Worm (Caenorhabditis elegans): ENCODE results near the gene C37C3.9.
A peak's percentile ranks its signal among the peaks of the same experiment; 100 is the strongest.

The C37C3.9 gene

DNA sequence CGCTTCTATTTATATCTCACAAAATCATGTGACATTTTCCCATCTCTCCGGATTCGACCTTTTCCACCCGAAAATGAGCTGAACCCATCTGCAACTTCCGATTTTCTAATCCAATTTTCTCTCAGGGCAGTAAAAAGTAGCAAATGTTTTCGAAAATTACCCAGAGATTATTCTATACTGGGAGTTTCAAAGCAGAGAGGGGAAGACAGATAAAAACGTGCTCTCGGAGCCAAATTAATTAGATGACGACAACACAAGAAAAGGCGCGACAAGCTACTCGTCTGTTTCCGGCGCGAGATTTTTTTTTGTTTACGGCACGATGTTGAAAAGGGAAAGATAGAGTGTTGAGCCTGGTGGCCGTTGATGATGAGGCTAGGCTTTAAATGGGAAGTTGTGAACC is 29.9 kb upstream of the C37C3.9 start:
- TF ChIP-seq sem-4 (tag; optimal IDR thresholded peaks at IDR 0.05) (peak; percentile 3), aly-2 (tag; optimal IDR thresholded peaks at IDR 0.05) (no peak), C34F6.9 (tag; optimal IDR thresholded peaks at IDR 0.05) (peak; percentile 21), sma-9 (GFP tag; optimal IDR thresholded peaks at IDR 0.05) (no peak), sma-9 (tag; optimal IDR thresholded peaks at IDR 0.05) (no peak), nhr-129 (tag; optimal IDR thresholded peaks at IDR 0.05) (peak; percentile 19)

- peak; percentile 16 for TF ChIP-seq gmeb-1 (tag; optimal IDR thresholded peaks at IDR 0.05)
- TF ChIP-seq aly-2 (tag; optimal IDR thresholded peaks at IDR 0.05): no peak
- peak; percentile 3 for TF ChIP-seq nhr-129 (tag; optimal IDR thresholded peaks at IDR 0.05)
Measured at ce11 chrV:7878411-7878964, 24.0 kb upstream of the C37C3.9 start, which contains the start of gene F40A3.2. F40A3.2 (plus strand) TSS chrV:7878914.

DNA sequence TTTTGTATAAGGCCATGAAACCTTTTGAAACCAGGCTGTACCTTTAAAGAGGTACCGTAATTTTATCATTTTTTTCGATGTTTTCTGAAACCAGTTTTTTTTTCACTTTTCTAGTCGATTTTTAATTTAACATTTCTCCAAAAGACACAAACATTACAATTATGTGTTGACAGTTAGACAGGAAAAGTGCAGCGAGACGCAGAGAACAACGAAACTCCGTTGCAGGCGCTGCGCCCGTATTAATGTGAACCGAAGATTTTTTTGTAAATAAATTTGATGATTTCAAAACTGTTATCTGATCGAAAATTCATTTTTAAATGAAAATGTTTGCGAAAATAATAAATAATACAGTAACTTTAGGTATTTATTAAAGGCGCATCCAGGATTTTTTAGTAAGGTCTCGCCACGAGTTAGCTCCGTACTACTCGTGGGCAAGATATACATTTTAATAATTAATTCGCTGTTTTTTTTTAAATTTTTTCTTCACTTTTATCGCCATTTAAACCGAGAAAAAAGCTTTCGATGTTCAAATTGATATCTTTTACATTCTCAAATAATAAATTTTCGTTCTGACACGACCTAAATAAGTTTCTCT is 22.5 kb upstream of the C37C3.9 start, which contains the start of gene F40A3.3:
F40A3.3 (plus strand) TSS at position 564 of the 595 bp plus-strand sequence.
- peak in 1 of 2 experiments; percentile 12 for TF ChIP-seq lsy-2 (tag; optimal IDR thresholded peaks at IDR 0.05)
- TF ChIP-seq nhr-129 (tag; optimal IDR thresholded peaks at IDR 0.05): peak; percentile 1
- no peak for TF ChIP-seq unc-39 (tag; optimal IDR thresholded peaks at IDR 0.05)
- no peak for TF ChIP-seq crh-2 (tag; optimal IDR thresholded peaks at IDR 0.05)
- TF ChIP-seq unc-55 (GFP tag; optimal IDR thresholded peaks at IDR 0.05): peak; percentile 2
- TF ChIP-seq nhr-10 (tag; optimal IDR thresholded peaks at IDR 0.05): no peak
- no peak for TF ChIP-seq nhr-25 (tag; optimal IDR thresholded peaks at IDR 0.05)

- TF ChIP-seq blmp-1 (tag; optimal IDR thresholded peaks at IDR 0.05; ENCODE audit: insufficient read depth) (no peak), mdl-1 (tag; optimal IDR thresholded peaks at IDR 0.05) (no peak), lsy-2 (tag; optimal IDR thresholded peaks at IDR 0.05) (no peak), unc-39 (tag; optimal IDR thresholded peaks at IDR 0.05) (no peak), nhr-237 (tag; optimal IDR thresholded peaks at IDR 0.05) (no peak), ama-1 (optimal IDR thresholded peaks at IDR 0.05) (no peak), nhr-12 (tag; optimal IDR thresholded peaks at IDR 0.05) (no peak), gmeb-1 (tag; optimal IDR thresholded peaks at IDR 0.05) (no peak), mbf-1 (tag; optimal IDR thresholded peaks at IDR 0.05) (no peak), ceh-16 (tag; optimal IDR thresholded peaks at IDR 0.05) (no peak), ceh-82 (tag; optimal IDR thresholded peaks at IDR 0.05) (no peak), C34F6.9 (tag; optimal IDR thresholded peaks at IDR 0.05) (no peak), nhr-6 (tag; optimal IDR thresholded peaks at IDR 0.05) (no peak), snpc-4 (tag; optimal IDR thresholded peaks at IDR 0.05) (no peak), elt-3 (tag; optimal IDR thresholded peaks at IDR 0.05) (no peak)
Measured at ce11 chrV:7875456-7875855, 21.0 kb upstream of the C37C3.9 start, which contains the start of gene F40A3.4. F40A3.4 (plus strand) TSS chrV:7875756.

ce11 chrV:7872945-7873344 is 18.4 kb upstream of the C37C3.9 start:
- no peak for TF ChIP-seq skn-1 (tag; optimal IDR thresholded peaks at IDR 0.05)
- TF ChIP-seq ztf-4 (tag; optimal IDR thresholded peaks at IDR 0.05): no peak
- TF ChIP-seq mdl-1 (tag; optimal IDR thresholded peaks at IDR 0.05): no peak
- TF ChIP-seq nhr-10 (tag; optimal IDR thresholded peaks at IDR 0.05): no peak
- no peak for TF ChIP-seq mab-5 (tag; optimal IDR thresholded peaks at IDR 0.05)
- TF ChIP-seq elt-1 (tag; optimal IDR thresholded peaks at IDR 0.05): no peak
- TF ChIP-seq lsy-2 (tag; optimal IDR thresholded peaks at IDR 0.05): no peak
- no peak for TF ChIP-seq aly-2 (tag; optimal IDR thresholded peaks at IDR 0.05)

DNA sequence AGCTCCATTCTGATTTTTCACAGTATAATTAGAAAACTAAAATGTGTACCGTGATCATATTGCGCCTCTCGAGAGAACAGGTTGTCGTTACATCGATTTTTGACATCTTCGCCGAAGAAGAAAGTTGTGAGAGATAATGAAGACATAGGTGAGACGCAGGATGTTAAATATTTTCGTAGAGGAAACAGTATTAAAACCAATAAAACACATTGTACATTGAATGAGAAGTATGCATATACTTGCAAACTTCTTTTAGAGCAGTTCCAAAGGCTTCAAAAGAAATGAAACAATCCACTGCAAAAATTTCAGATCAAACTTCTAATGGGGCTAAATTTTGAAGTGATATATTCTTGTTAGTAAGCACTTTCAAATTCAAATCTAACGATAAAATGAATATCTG is 16.2 kb upstream of the C37C3.9 start, which contains the start of gene nipi-4:
nipi-4 (minus strand) TSS at position 101 of the 400 bp plus-strand sequence.
- TF ChIP-seq nhr-25 (tag; optimal IDR thresholded peaks at IDR 0.05) (no peak), zag-1 (tag; optimal IDR thresholded peaks at IDR 0.05) (no peak), ama-1 (optimal IDR thresholded peaks at IDR 0.05) (no peak), mdl-1 (tag; optimal IDR thresholded peaks at IDR 0.05) (no peak), ceh-82 (tag; optimal IDR thresholded peaks at IDR 0.05) (no peak), ZK546.5 (tag; optimal IDR thresholded peaks at IDR 0.05) (no peak), nhr-10 (tag; optimal IDR thresholded peaks at IDR 0.05) (no peak), lin-13 (GFP tag; optimal IDR thresholded peaks at IDR 0.05) (no peak), nhr-237 (tag; optimal IDR thresholded peaks at IDR 0.05) (no peak), lsy-2 (tag; optimal IDR thresholded peaks at IDR 0.05) (no peak), alr-1 (tag; optimal IDR thresholded peaks at IDR 0.05) (no peak), nhr-77 (tag; optimal IDR thresholded peaks at IDR 0.05) (no peak), ztf-11 (tag; optimal IDR thresholded peaks at IDR 0.05) (no peak), C34F6.9 (tag; optimal IDR thresholded peaks at IDR 0.05) (no peak), unc-55 (GFP tag; optimal IDR thresholded peaks at IDR 0.05) (no peak), snpc-4 (tag; optimal IDR thresholded peaks at IDR 0.05) (no peak), sma-9 (GFP tag; optimal IDR thresholded peaks at IDR 0.05) (no peak), sma-9 (tag; optimal IDR thresholded peaks at IDR 0.05) (no peak)
